Worm (Caenorhabditis elegans): ENCODE data around the gene Y82E9BR.3.
A peak's percentile ranks its signal among the peaks of the same experiment; 100 is the strongest.

The Y82E9BR.3 gene

DNA sequence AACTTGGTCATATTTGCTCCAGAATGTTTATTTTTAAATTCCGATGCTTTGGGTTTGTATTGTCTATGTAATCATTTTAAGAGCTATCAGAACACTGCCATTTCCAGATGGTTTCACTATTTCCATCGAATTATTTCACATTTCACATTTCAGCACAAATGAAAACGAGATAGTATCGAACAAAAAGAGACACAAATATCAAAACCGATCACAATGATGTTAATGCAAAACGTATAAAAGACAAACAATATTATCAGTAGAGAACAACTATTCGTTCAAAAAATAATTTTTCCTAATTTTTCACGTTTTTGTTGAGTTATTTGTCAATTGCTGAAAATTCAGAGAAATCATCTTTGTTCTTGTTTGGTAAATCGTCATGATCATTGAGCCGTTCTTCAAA, 23.6 kb upstream of the Y82E9BR.3 start:
- no peak for TF ChIP-seq W03F9.2 (tag; optimal IDR thresholded peaks at IDR 0.05)
- TF ChIP-seq him-1 (tag; optimal IDR thresholded peaks at IDR 0.05) = no peak
- TF ChIP-seq dao-5 (tag; optimal IDR thresholded peaks at IDR 0.05) = no peak

DNA sequence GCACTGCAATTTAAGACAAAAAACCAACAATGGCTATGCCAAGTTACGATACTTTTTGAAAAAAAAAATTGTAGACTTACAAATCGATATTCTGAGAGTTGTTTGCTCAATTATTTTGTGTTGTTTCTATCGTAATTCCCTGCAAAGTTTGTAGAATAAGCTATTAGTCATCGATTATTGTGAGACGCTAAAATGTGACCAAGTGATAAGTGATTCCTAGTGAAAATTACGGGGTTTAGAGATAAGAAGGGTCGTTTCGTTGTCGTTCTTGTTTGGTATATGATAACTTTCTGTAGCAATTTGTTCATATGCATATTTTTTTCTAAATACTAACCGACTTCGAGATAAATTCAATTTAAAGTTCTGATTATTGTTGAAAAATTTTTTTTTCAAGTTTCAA, 20.8 kb upstream of the Y82E9BR.3 start:
- TF ChIP-seq dao-5 (tag; optimal IDR thresholded peaks at IDR 0.05) (no peak), him-1 (tag; optimal IDR thresholded peaks at IDR 0.05) (no peak), W03F9.2 (tag; optimal IDR thresholded peaks at IDR 0.05) (no peak)

DNA sequence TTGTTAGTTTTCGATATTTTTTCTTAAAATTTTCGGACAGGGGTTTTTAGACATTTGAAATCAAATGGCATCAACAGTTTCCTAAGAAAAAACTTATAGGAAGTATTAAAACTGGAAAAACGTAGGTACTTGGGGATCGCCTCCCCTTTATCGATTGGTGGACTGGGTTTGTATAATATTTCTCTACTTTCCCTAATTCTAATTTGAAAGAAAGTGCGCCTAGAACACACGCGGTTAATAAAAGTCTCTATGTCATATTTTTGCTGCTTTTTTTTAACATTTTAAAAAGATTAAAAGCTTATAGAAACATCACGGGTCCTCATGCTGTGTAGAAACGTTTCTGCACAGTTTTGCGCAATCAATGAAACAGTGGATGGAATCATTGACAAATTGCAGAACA, 19.3 kb upstream of the Y82E9BR.3 start, which contains the start of gene pals-16:
Gene pals-16 (plus strand): TSS at position 301 of the 400 bp plus-strand sequence.
- TF ChIP-seq him-1 (tag; optimal IDR thresholded peaks at IDR 0.05) (no peak), W03F9.2 (tag; optimal IDR thresholded peaks at IDR 0.05) (no peak), dao-5 (tag; optimal IDR thresholded peaks at IDR 0.05) (no peak)

DNA sequence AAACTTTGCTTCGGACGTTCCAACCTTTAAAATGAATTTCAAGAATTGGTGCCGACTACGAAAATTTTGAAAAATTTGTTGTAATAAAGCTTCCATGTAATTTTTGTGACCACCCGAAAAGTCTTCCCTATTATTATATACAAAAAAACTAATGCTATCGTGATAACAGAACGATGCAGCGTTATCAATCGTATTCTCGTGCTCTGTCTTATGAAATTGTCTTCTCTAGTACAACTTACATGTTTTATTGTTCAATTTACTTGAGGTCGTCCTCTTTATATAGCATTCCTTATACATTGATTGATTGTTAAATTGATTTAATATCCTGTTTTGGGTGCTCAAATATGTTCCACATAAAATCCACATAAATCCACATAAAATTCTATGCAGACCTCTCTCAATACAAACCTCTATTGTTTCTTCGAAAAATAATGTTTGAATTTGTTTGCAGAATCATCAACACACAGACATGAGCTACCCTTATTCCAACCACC, 17.5 kb upstream of the Y82E9BR.3 start, which contains the start of gene pals-19:
Gene pals-19 (plus strand): TSS at position 444 of the 494 bp plus-strand sequence.
- TF ChIP-seq W03F9.2 (tag; optimal IDR thresholded peaks at IDR 0.05) (no peak), dao-5 (tag; optimal IDR thresholded peaks at IDR 0.05) (no peak), him-1 (tag; optimal IDR thresholded peaks at IDR 0.05) (no peak)

DNA sequence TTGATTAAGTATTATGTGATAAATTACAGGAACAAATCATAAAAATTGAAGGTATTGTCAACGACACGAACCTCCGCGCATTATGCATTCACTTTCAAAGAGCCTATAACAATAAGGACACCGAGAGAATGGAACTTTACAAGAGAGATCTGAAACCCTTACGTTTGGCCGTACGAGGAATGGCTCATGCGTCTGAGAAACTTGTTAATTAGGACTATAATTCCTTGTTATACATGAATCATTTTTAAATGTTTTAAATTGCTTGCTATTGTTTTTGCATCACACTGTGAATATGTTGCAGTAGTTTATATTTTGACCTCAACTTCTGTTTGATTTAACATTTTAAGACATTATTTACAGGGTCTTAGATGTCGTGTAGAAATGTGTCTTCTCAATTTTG, 15.9 kb upstream of the Y82E9BR.3 start, which contains the start of gene pals-18:
Gene pals-18 (plus strand): TSS at position 301 of the 400 bp plus-strand sequence.
- TF ChIP-seq W03F9.2 (tag; optimal IDR thresholded peaks at IDR 0.05) = no peak
- TF ChIP-seq dao-5 (tag; optimal IDR thresholded peaks at IDR 0.05) = no peak
- TF ChIP-seq him-1 (tag; optimal IDR thresholded peaks at IDR 0.05) = no peak

DNA sequence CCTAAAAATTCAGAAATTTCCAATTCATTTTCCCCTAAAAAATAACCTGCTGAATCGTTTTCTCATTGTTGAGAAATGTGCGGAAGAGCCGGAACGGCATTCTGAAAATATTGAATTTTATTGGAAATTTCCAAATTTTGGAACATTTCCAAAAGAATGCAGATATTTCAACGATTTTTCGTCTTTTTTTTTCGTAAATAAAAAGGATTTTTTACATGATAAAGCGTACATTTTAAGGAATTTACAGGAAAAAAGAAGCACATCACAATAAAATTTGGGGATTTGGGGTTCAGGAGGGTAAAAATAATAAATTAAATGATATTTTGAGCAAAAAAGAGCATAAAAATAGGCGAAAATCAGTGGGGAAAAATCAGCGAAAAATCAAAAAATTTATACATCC, 9.9 kb upstream of the Y82E9BR.3 start, which contains the start of gene Y82E9BR.22:
Gene Y82E9BR.22 (minus strand): TSS at position 101 of the 400 bp plus-strand sequence.
- TF ChIP-seq W03F9.2 (tag; optimal IDR thresholded peaks at IDR 0.05) = no peak
- TF ChIP-seq him-1 (tag; optimal IDR thresholded peaks at IDR 0.05) = no peak
- no peak for TF ChIP-seq dao-5 (tag; optimal IDR thresholded peaks at IDR 0.05)

DNA sequence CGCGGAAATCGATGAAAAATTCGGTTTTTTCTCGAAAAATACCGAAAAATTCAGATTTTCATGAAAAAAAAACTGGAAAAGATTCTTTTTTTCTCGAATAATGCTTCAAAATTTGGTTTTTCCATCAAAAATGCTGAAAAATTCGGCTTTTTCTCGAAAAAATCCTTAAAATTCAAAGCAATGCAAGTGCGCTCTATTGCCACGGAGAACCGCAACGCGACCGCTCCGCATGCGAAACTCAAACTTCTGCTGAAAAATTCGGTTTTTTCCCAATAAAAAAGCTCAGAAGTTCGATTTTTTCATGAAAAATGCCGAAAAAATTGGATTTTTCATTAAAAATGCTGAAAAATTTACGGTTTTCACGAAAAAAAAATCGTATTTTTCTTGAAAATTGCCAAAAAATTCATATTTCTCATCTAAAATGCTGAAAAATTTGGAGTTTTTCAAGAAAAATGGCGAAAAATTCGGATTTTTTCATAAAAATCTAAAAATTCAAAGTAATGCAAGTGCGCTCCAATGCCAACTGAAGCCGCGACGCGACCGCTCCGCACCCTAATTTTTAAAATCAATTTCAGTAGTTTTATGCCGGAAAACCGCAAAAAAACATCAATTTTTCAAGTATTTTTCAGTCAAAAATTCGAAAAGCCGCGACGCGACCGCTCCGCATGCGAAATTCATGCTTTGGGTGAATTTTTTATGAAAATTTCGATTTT, 5.7 kb upstream of the Y82E9BR.3 start:
- TF ChIP-seq dao-5 (tag; optimal IDR thresholded peaks at IDR 0.05) (no peak), W03F9.2 (tag; optimal IDR thresholded peaks at IDR 0.05) (no peak), him-1 (tag; optimal IDR thresholded peaks at IDR 0.05) (no peak)

DNA sequence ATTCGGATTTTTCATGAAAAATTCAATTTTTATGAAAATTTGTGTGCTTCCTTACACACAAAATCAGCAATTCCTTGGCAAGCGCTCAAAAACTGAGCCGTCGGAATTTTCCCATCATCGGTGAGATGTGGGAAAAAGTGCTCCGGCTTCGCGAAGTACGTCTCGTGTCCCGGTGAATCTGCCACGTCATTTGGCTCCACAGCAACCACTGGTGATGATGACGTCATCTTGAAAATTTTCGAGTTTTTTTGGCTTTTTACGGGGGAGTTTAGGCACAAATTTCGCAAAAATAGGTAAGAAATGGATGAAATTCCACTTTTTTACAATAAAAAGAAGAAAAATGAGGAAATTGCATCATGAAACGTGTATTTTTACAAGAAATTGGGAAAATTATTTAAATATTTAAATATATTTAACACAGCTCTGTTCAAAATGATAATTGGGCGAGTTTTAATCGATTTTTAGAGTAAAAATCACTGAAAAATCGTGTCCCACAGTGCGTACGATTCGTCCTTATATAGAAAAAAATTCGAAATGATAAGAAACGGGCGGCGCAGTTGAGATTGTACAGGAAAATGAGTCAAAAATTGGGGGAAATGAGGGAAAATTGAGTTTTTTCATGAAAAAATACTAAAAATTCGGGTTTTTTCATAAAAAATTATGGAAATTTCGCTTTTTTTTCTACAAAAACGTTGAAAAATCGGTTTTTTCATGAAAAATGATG, 4.9 kb upstream of the Y82E9BR.3 start, which contains the start of gene Y82E9BR.14:
Gene Y82E9BR.14 (minus strand): TSS at position 227 of the 724 bp plus-strand sequence.
- TF ChIP-seq W03F9.2 (tag; optimal IDR thresholded peaks at IDR 0.05) = no peak

DNA sequence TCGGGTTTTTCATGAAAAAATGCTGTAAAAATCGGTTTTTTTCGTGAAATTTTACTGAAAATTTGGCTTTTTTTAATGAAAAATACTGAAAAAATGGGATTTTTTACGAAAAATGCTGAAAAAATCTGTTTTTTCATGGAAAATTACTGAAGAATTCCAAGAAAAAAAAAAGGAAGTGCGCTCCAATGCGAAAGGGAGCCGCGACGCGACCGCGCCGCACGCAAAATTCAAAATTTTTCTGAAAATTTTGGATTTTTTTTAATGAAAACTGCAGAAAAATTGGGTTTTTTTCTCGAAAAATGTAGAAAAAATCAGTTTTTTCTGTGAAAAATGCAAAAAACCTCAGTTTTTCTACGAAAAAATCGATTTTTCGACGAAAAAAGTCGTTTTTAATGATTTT, 2.4 kb upstream of the Y82E9BR.3 start:
- TF ChIP-seq dao-5 (tag; optimal IDR thresholded peaks at IDR 0.05) (no peak), W03F9.2 (tag; optimal IDR thresholded peaks at IDR 0.05) (no peak), him-1 (tag; optimal IDR thresholded peaks at IDR 0.05) (no peak)

DNA sequence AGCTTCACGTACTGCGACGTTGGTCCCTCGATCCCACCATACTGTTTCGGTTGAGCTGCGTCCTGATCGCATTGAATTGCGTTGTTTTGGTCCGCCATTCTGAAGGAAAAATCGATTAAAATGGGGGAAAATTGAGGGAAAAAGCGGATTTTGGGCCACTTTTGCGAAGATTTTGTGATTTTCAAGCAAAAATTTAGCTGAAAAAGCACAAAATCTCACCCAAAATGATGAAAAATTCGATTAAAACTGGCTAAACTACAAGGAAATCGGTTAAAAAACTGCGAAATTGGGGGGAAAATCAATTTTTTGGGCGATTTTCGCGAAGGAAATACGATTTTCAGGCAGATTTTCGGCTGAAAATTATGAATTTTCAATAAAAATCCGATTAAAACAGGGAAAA, 1.9 kb upstream of the Y82E9BR.3 start, which contains the start of gene elc-1:
Gene elc-1 (minus strand): TSS at position 101 of the 400 bp plus-strand sequence.
- TF ChIP-seq him-1 (tag; optimal IDR thresholded peaks at IDR 0.05) = no peak
- TF ChIP-seq dao-5 (tag; optimal IDR thresholded peaks at IDR 0.05) = no peak
- TF ChIP-seq W03F9.2 (tag; optimal IDR thresholded peaks at IDR 0.05) = no peak

DNA sequence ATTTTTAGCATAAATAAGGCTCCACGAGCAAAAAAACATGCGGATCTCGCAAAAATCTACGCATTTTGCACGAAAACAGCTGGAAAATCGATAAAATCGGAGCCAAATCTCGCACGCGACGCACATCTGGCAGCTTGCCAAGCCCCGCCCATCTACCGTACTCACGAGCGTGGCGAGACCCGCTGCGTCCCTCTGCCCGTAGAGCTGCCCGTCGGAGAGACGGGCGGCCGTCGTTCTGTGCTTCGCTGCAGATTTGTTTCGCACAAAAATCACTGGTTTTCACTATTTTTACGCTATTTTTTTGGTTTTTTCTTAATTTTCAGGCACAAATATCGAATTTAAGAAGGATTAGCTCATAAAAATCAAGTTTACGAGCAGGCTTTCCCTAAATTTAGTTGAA, 287 bp upstream of the Y82E9BR.3 start:
- peak; percentile 82 for TF ChIP-seq W03F9.2 (tag; optimal IDR thresholded peaks at IDR 0.05)
- no peak for TF ChIP-seq dao-5 (tag; optimal IDR thresholded peaks at IDR 0.05)
- TF ChIP-seq him-1 (tag; optimal IDR thresholded peaks at IDR 0.05) = peak; percentile 20

DNA sequence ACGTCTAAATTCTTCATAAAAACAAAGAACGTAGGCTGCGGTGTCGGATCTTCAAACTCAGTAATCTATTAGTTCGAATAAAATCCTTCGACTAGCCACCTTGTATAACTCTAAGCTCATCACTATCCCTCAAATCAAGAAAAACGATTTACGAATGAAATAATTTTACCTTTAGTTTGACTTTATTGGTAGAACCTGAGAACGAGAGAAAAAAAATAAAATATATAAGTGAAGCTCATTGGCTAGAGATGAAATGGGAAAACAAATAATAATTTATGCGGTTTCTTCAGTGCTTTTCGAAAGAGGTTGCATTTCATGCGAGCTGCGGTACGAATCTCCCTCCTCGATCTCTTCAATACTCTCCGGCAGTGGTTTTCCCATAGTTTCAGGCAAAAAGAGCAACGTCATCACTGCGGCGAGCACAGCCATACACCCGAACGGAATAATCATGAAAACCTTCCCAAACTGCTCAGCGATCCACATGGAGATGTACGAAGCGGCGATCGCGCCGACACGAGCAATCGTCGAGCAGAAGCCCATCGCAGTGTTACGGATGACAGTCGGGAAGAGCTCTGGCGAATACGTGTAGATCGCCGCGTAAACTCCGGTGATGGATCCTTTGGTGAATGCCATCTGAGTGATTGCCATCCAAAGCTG, 832 bp downstream of the Y82E9BR.3 start:
- TF ChIP-seq dao-5 (tag; optimal IDR thresholded peaks at IDR 0.05) (no peak), W03F9.2 (tag; optimal IDR thresholded peaks at IDR 0.05) (no peak), him-1 (tag; optimal IDR thresholded peaks at IDR 0.05) (no peak)

DNA sequence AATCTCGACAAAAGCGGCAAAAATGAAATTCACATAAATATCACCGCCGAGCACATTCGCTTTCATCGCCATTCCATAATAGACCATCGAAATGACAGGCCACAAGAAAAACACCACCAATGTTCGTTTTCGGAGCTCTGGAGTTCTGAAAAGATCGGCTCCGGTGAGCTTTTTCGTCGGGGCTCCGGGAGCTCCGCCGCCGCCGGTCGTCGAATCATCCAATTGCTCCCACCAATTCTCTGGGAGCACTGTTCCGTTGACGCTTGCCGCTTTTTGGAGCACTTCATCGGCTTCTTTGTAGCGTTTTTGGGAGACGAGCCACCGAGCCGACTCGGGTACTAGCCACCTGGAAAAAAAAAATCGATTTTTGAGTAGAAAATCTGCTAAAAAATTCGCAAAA, 2.4 kb downstream of the Y82E9BR.3 start:
- TF ChIP-seq him-1 (tag; optimal IDR thresholded peaks at IDR 0.05) (no peak), W03F9.2 (tag; optimal IDR thresholded peaks at IDR 0.05) (no peak), dao-5 (tag; optimal IDR thresholded peaks at IDR 0.05) (no peak)

Data from whole organism, L4/young adult.